Fruit fly (Drosophila melanogaster) whole organism, wandering third instar larva: Measurements from ENCODE around the gene CG10646.

ENCODE experiments used
- OdsH ChIP-seq: fragments of 200-800 bp; sonication (Bioruptor generic); optimal IDR thresholded peaks from 2 replicates; lab custom pipeline; 2016; ENCODE audit warnings: missing biosample characterization, mild to moderate bottlenecking, missing genetic modification characterization
- foxo ChIP-seq, 2 experiments: fragments of 200-800 bp; sonication (Bioruptor generic); optimal IDR thresholded peaks; 2 replicates in 1 of 2; 3 replicates in 1 of 2; lab custom pipeline; 2016 to 2017; ENCODE audit warnings: missing biosample characterization in 2 of 2, missing genetic modification characterization in 2 of 2
- h ChIP-seq: fragments of 200-800 bp; sonication (Bioruptor generic); optimal IDR thresholded peaks from 3 replicates; lab custom pipeline; 2016; ENCODE audit warnings: missing biosample characterization, mild to moderate bottlenecking, missing genetic modification characterization
- lola ChIP-seq: fragments of >200 bp; optimal IDR thresholded peaks from 2 replicates; lab custom pipeline; 2017; ENCODE audit warnings: missing biosample characterization, missing genetic modification characterization
- psq ChIP-seq: fragments of 200-800 bp; sonication (Bioruptor generic); optimal IDR thresholded peaks from 3 replicates; lab custom pipeline; 2017; ENCODE audit warnings: missing biosample characterization, mild to moderate bottlenecking, missing genetic modification characterization, moderate library complexity
- usp ChIP-seq: fragments of >200 bp; optimal IDR thresholded peaks from 2 replicates; lab custom pipeline; 2017; ENCODE audit warnings: missing biosample characterization, missing genetic modification characterization

dm6 chr3L:12551671-12552070 is 48.0 kb upstream of the CG10646 start:
- peak; percentile 87 for TF ChIP-seq h (GFP tag; lab: Kevin White, UChicago)
- TF ChIP-seq usp (GFP tag; lab: Kevin White, UChicago), result no peak
- peak; percentile 71 for TF ChIP-seq psq (GFP tag; lab: Kevin White, UChicago)
- no peak for TF ChIP-seq lola (GFP tag; lab: Kevin White, UChicago)
- TF ChIP-seq OdsH (GFP tag; lab: Kevin White, UChicago), result peak; percentile 79
- peak; percentile 52 to 80 for TF ChIP-seq foxo (GFP tag; optimal IDR thresholded peaks at IDR 0.05; lab: Kevin White, UChicago)
